Fruit fly (Drosophila melanogaster) whole organism, embryonic: Measurements from ENCODE around the gene Cdc5.

Experiments used
- CG10565 ChIP-seq: fragments of 200-800 bp; sonication (Bioruptor generic); optimal IDR thresholded peaks from 3 replicates; lab custom pipeline; 2016; ENCODE audit warnings: missing biosample characterization, mild to moderate bottlenecking, missing genetic modification characterization
- CG12071 ChIP-seq: fragments of 200-800 bp; sonication (Bioruptor generic); optimal IDR thresholded peaks from 3 replicates; lab custom pipeline; 2018; ENCODE audit warnings: missing biosample characterization, mild to moderate bottlenecking, missing genetic modification characterization
- CG13424 ChIP-seq: fragments of 200-800 bp; sonication (Bioruptor generic); optimal IDR thresholded peaks from 2 replicates; lab custom pipeline; 2019; ENCODE audit warnings: missing biosample characterization, mild to moderate bottlenecking, missing genetic modification characterization, moderate library complexity
- CG16779 ChIP-seq: fragments of 200-800 bp; sonication (Bioruptor generic); IDR thresholded peaks from 2 replicates; pipeline ENCODE4 v1.3.6; 2022; ENCODE audit warnings: missing biosample characterization, missing genetic modification characterization
- CG17568 ChIP-seq: fragments of 200-800 bp; sonication (Bioruptor generic); optimal IDR thresholded peaks from 2 replicates; lab custom pipeline; 2018; ENCODE audit warnings: missing biosample characterization, mild to moderate bottlenecking, missing genetic modification characterization, moderate library complexity
- CoRest ChIP-seq: fragments of 200-800 bp; sonication (Bioruptor generic); optimal IDR thresholded peaks from 3 replicates; lab custom pipeline; 2018; ENCODE audit warnings: missing biosample characterization, mild to moderate bottlenecking, missing genetic modification characterization, moderate library complexity
- Usf ChIP-seq: fragments of 200-800 bp; sonication (Bioruptor generic); optimal IDR thresholded peaks from 2 replicates; lab custom pipeline; 2017; ENCODE audit warnings: missing genotype, missing biosample characterization, missing genetic modification characterization
- croc ChIP-seq: fragments of 200-800 bp; sonication (Bioruptor generic); conservative IDR thresholded peaks from 3 replicates; pipeline ENCODE4 v1.3.6; 2022; ENCODE audit warnings: missing biosample characterization, missing genetic modification characterization
- lab ChIP-seq: fragments of 200-800 bp; sonication (Bioruptor generic); optimal IDR thresholded peaks from 3 replicates; lab custom pipeline; 2017; ENCODE audit warnings: missing biosample characterization, missing genetic modification characterization, mild to moderate bottlenecking, moderate library complexity, missing genetic modification reagents
- repo ChIP-seq: fragments of 200-800 bp; sonication (Bioruptor generic); optimal IDR thresholded peaks from 2 replicates; lab custom pipeline; 2016; ENCODE audit warnings: missing biosample characterization, missing genetic modification characterization
- shn ChIP-seq: fragments of 200-800 bp; sonication (Bioruptor generic); optimal IDR thresholded peaks from 3 replicates; lab custom pipeline; 2016; ENCODE audit warnings: missing biosample characterization, missing genetic modification characterization
- sob ChIP-seq: fragments of 200-800 bp; sonication (Bioruptor generic); IDR thresholded peaks from 2 replicates; pipeline ENCODE4 v1.3.6; 2022; ENCODE audit warnings: missing biosample characterization, missing genetic modification characterization
- usp ChIP-seq: fragments of >200 bp; optimal IDR thresholded peaks from 2 replicates; lab custom pipeline; 2017; ENCODE audit warnings: missing biosample characterization, missing genetic modification characterization

dm6 chr3L:395192-395591 lies 34.0 kb upstream of the Cdc5 start:
- TF ChIP-seq CG16779 (GFP tag; lab: Robert Waterston, UW): no peak
- no peak for TF ChIP-seq CG10565 (GFP tag; lab: Kevin White, UChicago)
- TF ChIP-seq CG17568 (GFP tag; lab: Kevin White, UChicago): no peak
- TF ChIP-seq croc (GFP tag; lab: Robert Waterston, UW): no peak
- no peak for TF ChIP-seq usp
- TF ChIP-seq CoRest (tag; lab: Kevin White, UChicago): peak; percentile 30
- TF ChIP-seq sob (GFP tag; lab: Robert Waterston, UW): no peak
- no peak for TF ChIP-seq shn (GFP tag; lab: Kevin White, UChicago)
- no peak for TF ChIP-seq repo (GFP tag; lab: Kevin White, UChicago)
- no peak for TF ChIP-seq CG12071 (GFP tag; lab: Kevin White, UChicago)
- TF ChIP-seq Usf (GFP tag; lab: Kevin White, UChicago): no peak
- peak; percentile 54 for TF ChIP-seq CG13424 (tag; lab: Kevin White, UChicago)
- no peak for TF ChIP-seq lab (GFP tag; lab: Kevin White, UChicago)
